Worm (Caenorhabditis elegans) whole organism, L4/young adult: ENCODE data around the gene ipla-6.

Source experiments
- W03F9.2 ChIP-seq: fragments of 150-350 bp; optimal IDR thresholded peaks from 2 replicates; lab custom pipeline; 2014; ENCODE audit warnings: missing biosample characterization, missing genetic modification characterization
- him-1 ChIP-seq: sonication (generic microtip); optimal IDR thresholded peaks from 2 replicates; lab custom pipeline; 2016; ENCODE audit warnings: missing genotype, missing genetic modification reagents, missing genetic modification characterization, missing compliant biosample characterization

ce11 chrIV:6290741-6291140 is 46.7 kb upstream of the ipla-6 start, which contains the start of gene srv-24:
- TF ChIP-seq W03F9.2 (tag; lab: Kevin White, UChicago), result no peak
- TF ChIP-seq him-1 (tag; lab: Kevin White, UChicago), result no peak
